Worm (Caenorhabditis elegans): Measurements from ENCODE around the gene Y70G10A.3.

DNA sequence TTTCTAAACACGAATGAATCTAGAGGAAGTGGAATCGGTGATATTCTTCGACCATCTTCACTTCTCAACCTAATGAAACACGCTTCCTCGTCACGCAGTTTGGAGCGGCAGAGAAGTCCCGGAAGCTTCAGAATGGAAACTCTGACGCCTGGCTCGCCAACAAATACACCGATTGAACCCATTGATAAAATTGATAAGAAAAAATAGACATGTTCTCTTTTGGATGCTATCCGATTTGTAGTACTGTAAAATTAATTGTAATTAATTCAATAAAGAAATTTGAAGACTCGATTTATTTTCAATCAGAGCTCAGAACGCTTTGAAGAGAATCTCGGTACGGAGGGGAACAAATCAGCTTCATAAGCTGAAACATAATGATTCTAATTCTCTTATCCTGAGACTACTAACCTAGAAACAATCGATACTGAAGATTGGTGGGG is 24.3 kb upstream of the Y70G10A.3 start:
- TF ChIP-seq tra-4 (tag; optimal IDR thresholded peaks at IDR 0.05) (no peak), F13C5.2 (tag; optimal IDR thresholded peaks at IDR 0.05) (no peak), ama-1 (optimal IDR thresholded peaks at IDR 0.05) (peak; percentile 20), hmbx-1 (tag; optimal IDR thresholded peaks at IDR 0.05) (no peak), pes-1 (GFP tag; IDR thresholded peaks at IDR 0.05) (no peak), ceh-13 (GFP tag; optimal IDR thresholded peaks at IDR 0.05) (no peak), ets-7 (tag; optimal IDR thresholded peaks at IDR 0.05) (no peak), tbx-37 (GFP tag; conservative IDR thresholded peaks at IDR 0.05) (no peak), hmg-4 (GFP tag; optimal IDR thresholded peaks at IDR 0.05) (no peak), flt-1 (GFP tag; IDR thresholded peaks at IDR 0.05) (no peak), B0310.2 (tag; optimal IDR thresholded peaks at IDR 0.05) (no peak)
